Worm (Caenorhabditis elegans) whole organism, early embryonic: ENCODE data around the gene sulp-4.

Experiments
- B0310.2 ChIP-seq: sonication (generic microtip); optimal IDR thresholded peaks from 2 replicates; lab custom pipeline; 2016; ENCODE audit warnings: mild to moderate bottlenecking, missing genetic modification characterization, missing compliant biosample characterization
- F13C5.2 ChIP-seq: sonication (generic microtip); optimal IDR thresholded peaks from 2 replicates; lab custom pipeline; 2017; ENCODE audit warnings: mild to moderate bottlenecking, missing genetic modification characterization, inconsistent platforms, missing compliant biosample characterization
- aly-1 ChIP-seq: sonication (generic microtip); optimal IDR thresholded peaks from 2 replicates; lab custom pipeline; 2016; ENCODE audit warnings: missing genetic modification characterization, missing compliant biosample characterization
- ama-1 ChIP-seq: fragments of 150-350 bp; optimal IDR thresholded peaks from 2 replicates; lab custom pipeline; 2014
- ceh-13 ChIP-seq: fragments of 200-800 bp; sonication (Bioruptor generic); optimal IDR thresholded peaks from 2 replicates; lab custom pipeline; 2018; ENCODE audit warnings: mild to moderate bottlenecking, missing genetic modification characterization, missing compliant biosample characterization
- ceh-36 ChIP-seq: sonication (generic microtip); optimal IDR thresholded peaks from 2 replicates; lab custom pipeline; 2016; ENCODE audit warnings: missing genetic modification characterization, inconsistent platforms, missing compliant biosample characterization
- ets-7 ChIP-seq: sonication (generic microtip); optimal IDR thresholded peaks from 2 replicates; lab custom pipeline; 2016; ENCODE audit warnings: missing genotype, missing genetic modification characterization, missing compliant biosample characterization
- flt-1 ChIP-seq: fragments of 200-800 bp; sonication (Bioruptor generic); IDR thresholded peaks from 2 replicates; pipeline ENCODE4 v1.3.6; 2022; ENCODE audit warnings: missing genetic modification characterization, missing compliant biosample characterization
- hmbx-1 ChIP-seq: sonication (generic microtip); optimal IDR thresholded peaks from 2 replicates; lab custom pipeline; 2016; ENCODE audit warnings: mild to moderate bottlenecking, missing genetic modification characterization, missing compliant biosample characterization
- hmg-4 ChIP-seq: fragments of 200-800 bp; sonication (Bioruptor generic); optimal IDR thresholded peaks from 2 replicates; lab custom pipeline; 2018; ENCODE audit warnings: mild to moderate bottlenecking, missing genetic modification characterization, missing compliant biosample characterization
- hnd-1 ChIP-seq: sonication (generic microtip); optimal IDR thresholded peaks from 2 replicates; lab custom pipeline; 2016; ENCODE audit warnings: missing genetic modification characterization, missing compliant biosample characterization
- pes-1 ChIP-seq: fragments of 200-800 bp; sonication (Bioruptor generic); IDR thresholded peaks from 2 replicates; pipeline ENCODE4 v1.3.6; 2022; ENCODE audit warnings: missing genetic modification reagents, missing genetic modification characterization, missing compliant biosample characterization
- scrt-1 ChIP-seq: fragments of 200-800 bp; sonication (Bioruptor generic); IDR thresholded peaks from 2 replicates; pipeline ENCODE4 v1.3.6; 2022; ENCODE audit warnings: missing genetic modification characterization, missing compliant biosample characterization
- sea-1 ChIP-seq: fragments of 200-800 bp; sonication (Bioruptor generic); conservative IDR thresholded peaks from 2 replicates; pipeline ENCODE4 v1.3.6; 2022; ENCODE audit warnings: missing genetic modification characterization, missing compliant biosample characterization
- tbx-11 ChIP-seq: fragments of 200-800 bp; sonication (Bioruptor generic); IDR thresholded peaks from 2 replicates; pipeline ENCODE4 v1.3.6; 2022; ENCODE audit warnings: missing genetic modification characterization, missing compliant biosample characterization
- tbx-37 ChIP-seq: fragments of 200-800 bp; sonication (Bioruptor generic); conservative IDR thresholded peaks from 2 replicates; pipeline ENCODE4 v1.3.6; 2022; ENCODE audit warnings: missing genetic modification reagents, missing genetic modification characterization, missing compliant biosample characterization
- tra-4 ChIP-seq: sonication (generic microtip); optimal IDR thresholded peaks from 2 replicates; lab custom pipeline; 2017; ENCODE audit warnings: missing genetic modification characterization, missing compliant biosample characterization

The sulp-4 gene

ce11 chrV:11862817-11863216 is 12.3 kb upstream of the sulp-4 start, which contains the start of gene R13H4.6:
R13H4.6 (plus strand) TSS chrV:11863117.
- TF ChIP-seq F13C5.2 (tag; lab: Kevin White, UChicago), result no peak
- no peak for TF ChIP-seq hnd-1 (tag; lab: Kevin White, UChicago)
- no peak for TF ChIP-seq hmg-4
- no peak for TF ChIP-seq B0310.2 (tag; lab: Kevin White, UChicago)
- TF ChIP-seq flt-1 (GFP tag; lab: Robert Waterston, UW), result no peak
- TF ChIP-seq tra-4 (tag; lab: Kevin White, UChicago), result no peak
- no peak for TF ChIP-seq pes-1
- no peak for TF ChIP-seq aly-1
- no peak for TF ChIP-seq ceh-36 (tag; lab: Kevin White, UChicago)
- no peak for TF ChIP-seq scrt-1 (GFP tag; lab: Robert Waterston, UW)
- TF ChIP-seq sea-1 (GFP tag; lab: Robert Waterston, UW), result no peak
- TF ChIP-seq tbx-37 (GFP tag; lab: Robert Waterston, UW), result no peak
- TF ChIP-seq tbx-11 (GFP tag; lab: Robert Waterston, UW), result no peak
- no peak for TF ChIP-seq ets-7 (tag; lab: Kevin White, UChicago)
- TF ChIP-seq hmbx-1 (tag; lab: Kevin White, UChicago), result no peak
- TF ChIP-seq ama-1, result no peak
- TF ChIP-seq ceh-13, result no peak

DNA sequence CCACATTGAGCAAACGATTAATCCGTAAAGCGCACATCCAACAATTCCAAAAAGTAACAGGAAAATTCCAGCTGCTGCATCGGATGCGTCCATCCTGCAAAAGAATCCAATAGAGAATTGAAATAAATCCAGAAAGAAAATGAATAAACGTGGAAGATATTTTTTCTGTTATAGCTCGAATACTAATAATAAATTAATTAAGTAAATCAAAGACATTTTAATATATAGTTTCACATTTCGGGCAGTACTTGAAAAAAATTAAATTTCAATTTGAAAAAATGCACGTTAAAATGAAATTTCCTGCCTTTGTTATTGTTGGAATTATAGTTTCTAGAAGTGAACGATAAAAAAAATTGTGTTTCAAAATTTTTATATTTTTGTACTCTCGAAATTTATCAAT is 7.0 kb upstream of the sulp-4 start, which contains the start of gene R13H4.7:
Gene R13H4.7, minus strand, starts transcription at position 101 of the 400 bp plus-strand sequence.
- TF ChIP-seq hnd-1 (tag; lab: Kevin White, UChicago) (no peak), aly-1 (no peak), hmg-4 (no peak), tbx-37 (GFP tag; lab: Robert Waterston, UW) (no peak), pes-1 (no peak), B0310.2 (tag; lab: Kevin White, UChicago) (no peak), F13C5.2 (tag; lab: Kevin White, UChicago) (no peak), flt-1 (GFP tag; lab: Robert Waterston, UW) (no peak), hmbx-1 (tag; lab: Kevin White, UChicago) (no peak), scrt-1 (GFP tag; lab: Robert Waterston, UW) (no peak), sea-1 (GFP tag; lab: Robert Waterston, UW) (no peak), ets-7 (tag; lab: Kevin White, UChicago) (no peak), tra-4 (tag; lab: Kevin White, UChicago) (no peak), ama-1 (no peak)

- no peak for TF ChIP-seq ets-7 (tag; lab: Kevin White, UChicago)
- TF ChIP-seq ama-1, result no peak
Measured at ce11 chrV:11876657-11877056, 1.5 kb downstream of the sulp-4 start.

DNA sequence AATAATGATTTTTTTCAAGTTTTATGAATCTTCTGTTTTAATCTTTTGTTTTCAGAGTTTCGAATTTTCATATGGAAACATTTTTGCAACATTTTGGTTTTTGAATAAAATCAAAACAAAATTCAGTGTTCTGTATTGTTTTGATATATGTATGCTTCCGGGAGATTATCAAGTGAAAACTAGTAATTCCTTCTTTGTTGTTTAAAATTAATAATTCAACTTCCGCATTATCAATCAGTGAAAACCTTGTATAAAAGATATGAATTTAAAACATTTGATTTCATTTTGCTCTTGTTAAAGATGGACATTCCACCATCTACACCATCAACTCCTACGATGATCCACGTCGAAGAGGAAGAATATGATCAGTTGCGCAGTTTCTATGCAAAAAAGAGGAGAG is 4.6 kb downstream of the sulp-4 start, which contains the start of gene sulp-5:
Gene sulp-5, plus strand, starts transcription at position 301 of the 400 bp plus-strand sequence.
- TF ChIP-seq hnd-1 (tag; lab: Kevin White, UChicago) (no peak), hmbx-1 (tag; lab: Kevin White, UChicago) (no peak)

DNA sequence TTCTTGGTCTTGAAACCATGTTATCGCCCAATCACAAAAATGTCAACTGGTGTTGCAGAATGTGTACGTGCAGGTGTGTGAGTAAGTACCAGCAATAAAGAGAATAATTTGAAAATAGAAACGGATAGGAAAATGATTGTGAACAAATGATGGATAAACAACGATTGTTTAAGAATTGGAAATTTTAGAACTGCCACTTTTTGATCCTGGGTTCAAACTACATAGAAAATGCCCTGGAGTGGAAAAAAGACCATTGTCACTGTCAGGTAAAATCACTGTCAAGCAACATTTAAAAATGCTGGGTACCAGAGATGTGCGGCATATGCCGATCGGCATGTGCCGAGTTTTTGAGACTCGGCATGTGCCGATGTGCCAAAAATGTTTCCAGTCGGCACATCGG is 8.1 kb downstream of the sulp-4 start:
- TF ChIP-seq tbx-11 (GFP tag; lab: Robert Waterston, UW), result no peak
- no peak for TF ChIP-seq hmg-4
- no peak for TF ChIP-seq B0310.2 (tag; lab: Kevin White, UChicago)
- no peak for TF ChIP-seq hnd-1 (tag; lab: Kevin White, UChicago)
- TF ChIP-seq ets-7 (tag; lab: Kevin White, UChicago), result no peak
- no peak for TF ChIP-seq tbx-37 (GFP tag; lab: Robert Waterston, UW)
- no peak for TF ChIP-seq ama-1
- no peak for TF ChIP-seq ceh-13
- TF ChIP-seq hmbx-1 (tag; lab: Kevin White, UChicago), result no peak
- no peak for TF ChIP-seq tra-4 (tag; lab: Kevin White, UChicago)

ce11 chrV:11885087-11885486 is 9.9 kb downstream of the sulp-4 start:
- no peak for TF ChIP-seq ceh-36 (tag; lab: Kevin White, UChicago)
- TF ChIP-seq sea-1 (GFP tag; lab: Robert Waterston, UW), result no peak
- TF ChIP-seq B0310.2 (tag; lab: Kevin White, UChicago), result no peak
- no peak for TF ChIP-seq tbx-37 (GFP tag; lab: Robert Waterston, UW)
- no peak for TF ChIP-seq pes-1
- no peak for TF ChIP-seq tbx-11 (GFP tag; lab: Robert Waterston, UW)
- TF ChIP-seq F13C5.2 (tag; lab: Kevin White, UChicago), result no peak
- TF ChIP-seq scrt-1 (GFP tag; lab: Robert Waterston, UW), result no peak
- no peak for TF ChIP-seq hmg-4
- TF ChIP-seq ama-1, result no peak
- no peak for TF ChIP-seq hmbx-1 (tag; lab: Kevin White, UChicago)
- no peak for TF ChIP-seq ets-7 (tag; lab: Kevin White, UChicago)
- no peak for TF ChIP-seq hnd-1 (tag; lab: Kevin White, UChicago)
- TF ChIP-seq tra-4 (tag; lab: Kevin White, UChicago), result no peak
- no peak for TF ChIP-seq flt-1 (GFP tag; lab: Robert Waterston, UW)
- no peak for TF ChIP-seq ceh-13
- no peak for TF ChIP-seq aly-1

DNA sequence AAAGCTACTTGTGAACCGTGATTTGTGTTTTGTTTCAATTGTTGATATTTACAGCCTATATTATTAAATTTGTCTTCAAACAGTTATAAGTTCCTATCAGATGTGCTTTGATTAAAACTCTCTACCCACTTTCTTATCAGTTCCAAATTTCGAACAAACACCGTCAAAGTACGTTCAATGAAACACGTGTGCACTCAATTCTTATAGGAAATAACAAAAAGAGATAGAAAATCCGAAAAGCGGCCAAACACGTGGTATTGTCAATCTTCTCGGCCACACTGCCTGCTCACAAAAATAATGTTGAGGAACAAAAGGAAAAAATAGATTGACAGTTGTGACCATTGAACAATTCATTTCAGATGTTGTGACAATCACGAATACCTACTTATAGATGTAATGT is 10.8 kb downstream of the sulp-4 start:
- no peak for TF ChIP-seq ama-1
- TF ChIP-seq F13C5.2 (tag; lab: Kevin White, UChicago), result no peak
- TF ChIP-seq pes-1, result no peak
- no peak for TF ChIP-seq ceh-13
- TF ChIP-seq ets-7 (tag; lab: Kevin White, UChicago), result no peak

DNA sequence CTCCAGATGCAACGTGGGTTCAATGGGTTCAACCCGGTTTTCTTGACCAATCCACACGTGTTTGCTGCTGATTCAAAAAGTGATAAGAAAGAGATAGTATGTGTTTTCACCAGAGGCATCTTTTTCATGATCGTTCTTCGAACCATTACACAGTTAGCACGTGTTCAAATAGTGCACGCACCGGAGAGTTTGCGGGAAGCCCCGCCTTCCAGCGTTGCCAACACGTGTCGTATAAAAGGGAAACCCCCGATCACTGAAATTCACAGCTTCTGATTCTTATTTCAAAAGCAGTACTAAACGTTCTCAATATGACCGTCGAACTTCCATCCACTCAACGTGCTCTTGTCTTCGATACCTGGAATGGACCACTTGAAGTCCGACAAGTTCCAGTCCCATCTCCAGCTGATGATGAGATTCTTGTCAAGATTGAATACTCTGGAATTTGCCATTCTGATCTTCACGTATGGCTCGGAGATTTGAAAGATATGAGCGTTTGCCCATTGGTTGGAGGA is 12.9 kb downstream of the sulp-4 start, which contains the start of gene adh-1:
Gene adh-1, plus strand, starts transcription at position 261 of the 512 bp plus-strand sequence.
- TF ChIP-seq aly-1, result no peak
- TF ChIP-seq hmbx-1 (tag; lab: Kevin White, UChicago), result no peak
- TF ChIP-seq ama-1, result no peak
- no peak for TF ChIP-seq ets-7 (tag; lab: Kevin White, UChicago)
- TF ChIP-seq tra-4 (tag; lab: Kevin White, UChicago), result no peak
- no peak for TF ChIP-seq ceh-36 (tag; lab: Kevin White, UChicago)
- no peak for TF ChIP-seq B0310.2 (tag; lab: Kevin White, UChicago)
- no peak for TF ChIP-seq tbx-11 (GFP tag; lab: Robert Waterston, UW)
- no peak for TF ChIP-seq flt-1 (GFP tag; lab: Robert Waterston, UW)
- no peak for TF ChIP-seq pes-1
- no peak for TF ChIP-seq ceh-13
- TF ChIP-seq F13C5.2 (tag; lab: Kevin White, UChicago), result no peak
- TF ChIP-seq scrt-1 (GFP tag; lab: Robert Waterston, UW), result no peak
